Fruit fly (Drosophila melanogaster) ovary, adult (tissue): ENCODE data around the gene AdipoR.
A peak's percentile ranks its signal among the peaks of the same experiment; 100 is the strongest.

Experiments
- CG17801 ChIP-seq: fragments of 200-800 bp; optimal IDR thresholded peaks from 2 replicates; lab custom pipeline; 2019; ENCODE audit warnings: missing biosample characterization, mild to moderate bottlenecking, missing genetic modification characterization, moderate library complexity; ENCODE audit not compliant: partially characterized antibody

AdipoR gene

DNA sequence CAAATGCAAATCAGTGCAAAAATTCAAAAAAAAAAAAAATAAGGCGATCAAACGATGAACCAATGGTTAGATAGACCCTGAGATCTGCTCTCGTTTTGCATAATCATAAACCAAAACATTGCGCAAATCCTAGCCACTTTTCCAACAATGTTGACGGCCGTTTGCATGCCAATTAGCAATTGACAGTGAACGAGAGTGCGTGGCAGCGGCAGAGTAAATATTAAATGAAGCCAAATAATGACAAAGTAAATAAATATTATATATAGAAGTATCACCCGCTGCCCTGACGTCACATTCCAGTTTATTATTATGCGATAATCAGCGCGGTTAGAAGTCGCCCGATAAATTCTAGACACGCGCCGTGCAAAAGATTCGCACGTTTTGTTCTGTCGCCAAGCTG lies 11.7 kb downstream of the AdipoR start:
- no peak for TF ChIP-seq CG17801 (GFP tag; lab: Kevin White, UChicago)

DNA sequence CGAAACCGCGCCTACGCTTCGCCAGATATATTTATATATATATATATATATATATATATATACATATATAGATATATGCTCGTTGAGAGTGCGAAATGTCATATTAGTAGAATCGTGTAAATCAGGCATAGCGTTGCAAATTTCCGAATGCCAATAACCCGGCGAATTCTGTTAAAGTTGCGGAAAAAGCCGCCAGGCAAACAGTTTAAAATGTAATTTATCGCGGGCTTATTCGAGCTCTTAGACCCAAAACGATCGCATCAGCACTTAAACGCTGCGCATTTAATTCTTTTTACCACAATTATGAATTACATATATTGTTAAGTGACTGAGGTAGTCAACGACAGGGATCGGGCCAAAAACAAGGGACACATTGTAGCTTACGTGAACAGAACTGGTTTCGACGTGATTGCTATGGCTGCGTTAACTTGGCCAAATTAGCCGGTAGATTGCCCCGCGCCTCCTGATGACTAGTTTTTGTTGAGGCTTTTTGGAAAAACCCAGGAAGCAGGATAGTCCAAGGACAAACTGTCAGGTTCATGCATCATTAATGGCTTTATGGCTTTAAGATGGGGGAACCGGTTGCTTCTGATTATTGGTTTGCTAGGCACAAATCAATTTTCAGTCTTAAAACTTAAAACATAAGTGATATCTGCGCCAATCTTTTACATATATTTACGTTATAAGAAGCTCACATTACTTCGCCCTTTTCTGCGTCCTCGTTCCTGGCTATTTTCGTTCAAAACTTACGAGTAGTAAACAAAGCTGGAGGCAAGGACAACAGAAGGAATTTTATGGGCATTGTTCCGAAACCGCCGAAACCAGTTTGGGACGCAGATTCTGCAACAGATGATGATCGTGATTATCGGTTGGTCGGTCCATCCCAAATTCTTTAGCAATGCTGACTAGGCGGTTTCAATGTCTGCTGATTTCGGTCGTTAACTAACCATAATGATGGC lies 13.4 kb downstream of the AdipoR start:
- TF ChIP-seq CG17801 (GFP tag; lab: Kevin White, UChicago) = no peak

DNA sequence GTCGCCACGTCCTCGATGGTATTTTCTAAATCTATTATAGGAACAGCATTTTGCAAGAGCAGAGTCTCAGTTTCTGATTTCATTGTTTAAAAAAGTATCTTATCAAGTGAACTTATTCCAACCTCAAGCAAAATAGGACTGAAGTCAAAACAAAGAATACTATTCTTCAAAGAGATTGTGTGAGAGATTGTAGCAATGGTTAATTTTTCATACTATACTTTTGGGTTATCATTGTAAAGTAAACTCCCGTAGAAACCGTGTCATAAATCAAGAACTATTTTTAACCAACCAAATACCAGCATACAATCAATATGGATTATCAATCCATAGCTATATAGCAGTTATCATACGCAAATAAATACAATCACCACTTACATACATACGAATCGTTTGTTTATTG lies 15.8 kb downstream of the AdipoR start, which contains the start of gene CG33093:
Gene CG33093 (minus strand): TSS at position 122 of the 400 bp plus-strand sequence.
- no peak for TF ChIP-seq CG17801 (GFP tag; lab: Kevin White, UChicago)

DNA sequence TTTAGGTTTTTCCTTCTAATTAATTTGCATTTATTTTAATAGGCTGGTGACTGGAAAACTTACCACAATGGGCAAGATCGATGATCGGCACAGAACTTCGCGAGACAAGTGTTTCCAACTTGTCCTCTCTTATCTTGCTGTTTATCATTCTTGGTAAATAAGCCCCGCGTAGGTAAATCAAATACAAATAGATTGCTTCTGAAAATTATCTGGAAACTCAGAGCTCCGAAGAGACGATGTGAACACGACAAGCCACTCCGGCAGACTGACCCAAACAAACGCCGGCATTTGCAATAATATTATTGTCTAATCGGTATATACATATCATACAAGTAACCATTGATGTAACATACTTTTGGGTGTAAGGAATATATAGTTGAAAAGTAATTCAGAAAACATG lies 17.3 kb downstream of the AdipoR start, which contains the start of gene CG33099:
Gene CG33099 (minus strand): TSS at position 268 of the 400 bp plus-strand sequence.
- TF ChIP-seq CG17801 (GFP tag; lab: Kevin White, UChicago) = peak; percentile 29

DNA sequence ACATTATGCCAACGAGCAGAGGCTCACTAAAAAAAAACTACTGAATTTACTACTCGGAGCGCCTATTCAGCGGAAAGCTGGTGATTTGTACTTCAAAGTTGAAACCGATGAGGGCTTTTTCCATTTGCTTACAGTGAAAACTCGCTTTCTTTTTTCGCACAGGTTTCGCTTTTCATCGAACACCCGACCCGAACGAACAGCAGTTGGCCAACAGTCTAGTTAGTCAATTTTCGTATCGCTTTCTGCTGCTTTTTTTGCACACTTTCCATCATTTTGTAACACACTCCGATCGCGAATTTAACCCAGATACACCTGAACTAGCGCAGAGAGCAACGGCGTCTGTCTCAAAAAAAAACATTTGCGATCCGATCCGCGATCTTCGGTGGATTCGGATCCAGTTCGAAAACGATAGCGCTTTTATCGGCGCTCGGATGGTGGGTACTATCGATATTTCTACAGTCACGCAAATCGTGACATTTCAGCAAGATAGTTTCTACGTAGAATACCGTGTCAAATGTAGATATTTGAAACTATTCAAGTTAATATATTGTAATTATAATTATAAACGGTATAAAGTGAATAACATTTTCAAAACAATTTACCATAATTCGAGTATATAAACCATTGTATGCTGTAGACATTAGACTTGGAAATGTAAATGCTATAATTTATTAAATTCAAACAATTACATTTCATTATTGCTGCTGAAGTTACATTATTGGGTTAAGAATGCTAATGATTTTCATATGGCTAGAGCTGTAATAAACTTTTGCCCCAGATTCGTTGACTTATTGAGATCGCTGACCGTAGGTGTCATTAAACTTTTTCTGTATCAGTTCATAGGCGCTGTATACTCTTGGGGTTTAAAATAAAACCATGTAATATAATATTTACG lies 19.1 kb downstream of the AdipoR start, which contains the start of gene CG5346:
Gene CG5346 (minus strand): TSS at position 400 of the 895 bp plus-strand sequence.
- TF ChIP-seq CG17801 (GFP tag; lab: Kevin White, UChicago) = peak; percentile 57

DNA sequence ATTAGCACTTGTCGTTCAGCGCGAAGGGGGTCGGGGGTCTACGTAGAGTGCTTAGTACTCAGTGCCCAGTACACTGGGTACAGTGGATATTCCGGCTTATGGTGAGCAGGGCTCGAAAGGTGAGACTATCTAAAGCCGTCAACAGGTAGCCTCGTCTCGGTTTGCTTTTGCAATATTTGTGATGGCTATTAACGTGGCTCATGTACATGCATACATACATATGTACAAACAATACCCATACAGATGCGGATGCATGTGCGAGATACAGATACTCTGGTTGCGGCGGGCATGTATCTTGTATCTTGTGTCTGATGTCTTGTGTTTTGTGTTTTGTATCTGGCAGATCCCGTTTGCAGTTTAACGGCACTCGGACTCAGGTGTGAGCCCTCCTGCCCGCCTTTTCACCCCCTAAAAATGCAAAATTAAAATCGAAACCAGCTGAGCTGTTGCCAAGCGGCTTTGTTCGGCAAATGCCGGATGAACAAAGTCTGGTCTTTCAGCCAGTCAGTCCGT lies 20.0 kb downstream of the AdipoR start:
- no peak for TF ChIP-seq CG17801 (GFP tag; lab: Kevin White, UChicago)

DNA sequence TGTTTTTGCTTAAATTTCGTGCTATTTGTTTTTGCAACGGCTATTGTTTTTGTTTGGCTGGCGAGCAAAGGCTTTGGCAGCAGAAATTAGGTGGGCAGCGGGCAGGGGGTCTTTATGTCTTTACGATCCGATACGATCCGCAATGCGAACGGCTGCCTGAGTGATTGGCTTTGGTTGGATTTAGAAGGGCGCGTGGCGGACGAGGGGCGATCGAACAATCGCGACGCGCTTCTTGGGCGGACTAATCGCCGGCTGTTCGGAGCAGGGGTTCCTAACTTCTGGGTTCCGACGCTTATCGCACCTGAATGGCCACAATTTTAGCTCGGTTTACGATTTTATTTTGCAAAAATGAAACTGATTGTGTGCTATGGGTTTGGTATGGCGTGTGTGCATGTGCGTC lies 20.5 kb downstream of the AdipoR start:
- TF ChIP-seq CG17801 (GFP tag; lab: Kevin White, UChicago) = no peak

DNA sequence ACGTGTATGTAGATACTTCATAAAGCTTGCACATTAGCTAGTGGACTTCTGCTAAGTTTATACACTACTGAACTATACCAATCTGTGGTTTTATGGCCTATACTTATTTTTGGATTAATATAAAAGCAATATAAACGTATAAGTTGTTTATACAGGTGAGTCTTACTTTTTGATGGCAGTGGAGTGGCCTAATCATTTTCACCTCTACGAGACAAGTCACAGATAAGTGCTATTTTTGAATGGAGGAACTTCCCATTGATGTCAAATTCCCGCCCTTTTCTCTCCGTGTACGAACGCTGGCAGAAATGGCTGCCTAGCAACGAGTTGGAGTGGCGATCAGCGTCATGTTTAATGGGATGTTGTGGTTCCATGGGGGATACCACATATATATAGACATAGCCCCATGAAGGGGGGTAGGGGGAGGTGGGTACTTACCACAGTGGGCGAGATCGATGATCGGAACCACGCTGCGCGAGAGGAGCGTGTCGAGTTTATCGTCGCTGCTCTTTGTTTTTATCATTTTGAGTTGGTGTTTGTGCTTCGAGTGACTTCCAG lies 21.2 kb downstream of the AdipoR start:
- no peak for TF ChIP-seq CG17801 (GFP tag; lab: Kevin White, UChicago)

DNA sequence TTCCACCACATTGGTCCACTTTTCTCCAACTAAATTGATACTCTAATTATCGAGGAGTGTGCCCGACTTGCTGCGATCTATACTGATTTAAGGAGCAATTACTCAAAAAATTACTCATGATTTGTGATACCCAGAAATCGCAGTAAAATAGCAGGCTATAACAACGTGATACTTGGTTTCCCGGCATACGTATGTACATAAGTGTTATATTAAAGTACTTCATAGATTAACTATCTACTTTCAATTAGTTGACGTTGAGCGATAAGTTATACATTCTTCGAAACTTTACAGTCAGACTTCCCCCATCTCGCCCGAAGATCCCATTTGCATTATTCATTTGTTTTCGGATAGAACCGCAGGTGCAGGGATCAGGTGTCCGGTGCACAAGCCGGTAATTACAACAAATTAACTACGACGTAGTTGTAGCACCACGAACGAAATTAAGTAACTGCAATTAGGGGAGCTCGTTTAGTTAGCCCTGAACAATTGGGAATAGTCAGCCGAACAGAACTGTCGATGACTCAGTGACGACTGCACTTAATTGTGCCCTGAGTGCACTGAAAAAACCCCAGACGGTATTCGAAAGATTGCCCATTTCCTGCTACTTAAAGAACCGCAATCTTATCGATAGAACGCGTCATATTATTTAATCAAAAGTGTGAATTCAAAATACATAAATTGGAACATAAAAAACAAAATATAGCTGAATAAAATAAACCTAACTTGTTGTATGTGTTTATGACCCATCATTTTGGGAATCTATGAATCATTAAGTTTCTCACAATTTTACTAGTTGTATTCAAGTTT lies 21.9 kb downstream of the AdipoR start:
- TF ChIP-seq CG17801 (GFP tag; lab: Kevin White, UChicago) = peak; percentile 21

DNA sequence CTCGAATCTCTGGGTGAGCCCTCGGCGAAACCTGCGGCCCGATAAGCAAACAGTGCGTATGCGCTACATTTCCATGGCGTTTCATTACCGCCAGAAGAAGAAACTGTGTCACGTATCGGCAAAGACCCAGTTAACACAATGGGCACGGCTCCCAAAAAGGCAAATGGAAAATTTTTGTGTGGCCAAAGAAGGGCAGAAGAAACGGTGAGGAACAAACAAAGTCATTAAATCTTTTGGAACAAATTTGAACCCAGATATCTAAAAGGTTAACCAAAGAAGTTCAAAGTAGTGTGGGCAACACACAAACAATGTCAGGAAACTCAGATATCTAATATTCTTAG lies 22.6 kb downstream of the AdipoR start:
- no peak for TF ChIP-seq CG17801 (GFP tag; lab: Kevin White, UChicago)

DNA sequence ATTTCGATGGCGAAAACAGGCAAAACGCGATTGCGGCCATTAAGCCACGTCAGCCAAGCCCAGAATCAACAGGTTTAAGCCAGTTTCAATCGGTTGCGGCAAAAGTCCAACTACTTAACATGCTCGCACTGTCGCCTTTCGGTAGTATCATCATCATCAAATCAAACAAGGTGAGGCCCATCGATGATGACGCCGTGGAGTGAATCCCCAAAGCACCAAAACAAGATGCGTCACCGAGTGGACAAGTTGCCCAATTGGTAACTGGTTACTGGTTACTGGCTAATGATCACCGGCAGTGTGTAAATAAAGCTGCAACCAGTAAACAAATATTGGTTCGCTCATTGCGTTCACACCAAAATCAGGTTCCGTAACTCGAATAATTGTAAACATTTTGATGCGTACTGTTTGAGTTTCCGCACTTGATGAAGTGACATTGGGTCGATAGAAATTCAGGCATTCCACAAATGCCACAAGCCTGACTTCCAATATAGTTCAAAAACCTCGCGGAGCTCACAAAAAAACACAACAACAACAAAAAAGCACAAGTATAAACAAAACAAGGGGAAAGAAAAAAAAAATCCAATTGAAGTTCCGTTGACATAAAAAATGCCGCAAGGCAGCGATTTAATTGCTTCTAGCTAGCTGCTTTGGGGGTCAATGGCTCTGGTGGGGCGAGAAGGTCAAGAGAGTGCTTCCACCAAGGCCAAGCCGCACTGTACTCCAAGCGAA lies 23.1 kb downstream of the AdipoR start:
- no peak for TF ChIP-seq CG17801 (GFP tag; lab: Kevin White, UChicago)

DNA sequence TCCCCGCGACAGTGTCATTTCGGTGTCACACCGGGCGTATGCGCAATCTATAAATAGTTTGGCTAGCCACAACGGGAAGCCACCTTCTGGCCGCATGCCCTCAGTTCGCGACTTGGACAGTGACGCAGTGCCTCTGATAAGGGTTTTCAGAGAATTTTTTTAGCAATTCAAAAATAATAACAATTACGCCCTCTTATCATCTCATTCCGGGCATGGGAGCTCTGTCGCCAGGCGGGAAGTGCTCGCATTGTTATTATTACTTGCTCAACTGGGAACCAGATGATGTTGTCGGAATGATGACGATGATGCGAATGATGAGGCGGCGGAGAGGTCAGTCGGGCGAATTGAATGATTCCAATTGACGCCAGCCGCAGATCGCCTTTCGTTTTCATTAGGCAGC lies 24.8 kb downstream of the AdipoR start:
- no peak for TF ChIP-seq CG17801 (GFP tag; lab: Kevin White, UChicago)

DNA sequence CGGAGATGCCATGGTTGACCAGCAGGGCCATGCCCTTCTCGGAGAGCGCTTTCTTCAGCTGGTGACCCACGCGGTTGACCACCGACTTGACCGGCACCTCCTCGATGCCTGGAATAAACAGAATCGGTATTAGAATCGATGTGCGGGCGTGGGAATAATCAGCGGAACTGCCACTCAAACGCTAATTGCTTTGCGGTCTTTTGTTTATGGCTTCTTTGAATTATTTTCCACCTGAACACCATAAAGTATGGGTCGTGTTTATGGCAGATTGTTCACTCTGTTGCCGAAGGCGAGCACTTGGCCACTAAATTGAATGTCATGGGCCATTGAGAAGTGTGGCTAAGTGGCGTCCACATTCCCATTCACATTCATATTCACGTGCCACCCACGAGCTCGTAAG lies 25.6 kb downstream of the AdipoR start:
- no peak for TF ChIP-seq CG17801 (GFP tag; lab: Kevin White, UChicago)
